Worm (Caenorhabditis elegans) whole organism, L4 larva: ENCODE results near the gene F14H3.12.

ENCODE experiments used
- duxl-1 ChIP-seq: sonication (generic microtip); optimal IDR thresholded peaks from 2 replicates; lab custom pipeline; 2016; ENCODE audit warnings: mild to moderate bottlenecking, missing genetic modification characterization, moderate library complexity, missing compliant biosample characterization; ENCODE audit not compliant: poor library complexity
- unc-39 ChIP-seq: sonication (generic microtip); optimal IDR thresholded peaks from 2 replicates; lab custom pipeline; 2017; ENCODE audit warnings: missing biosample characterization, missing genetic modification characterization

DNA sequence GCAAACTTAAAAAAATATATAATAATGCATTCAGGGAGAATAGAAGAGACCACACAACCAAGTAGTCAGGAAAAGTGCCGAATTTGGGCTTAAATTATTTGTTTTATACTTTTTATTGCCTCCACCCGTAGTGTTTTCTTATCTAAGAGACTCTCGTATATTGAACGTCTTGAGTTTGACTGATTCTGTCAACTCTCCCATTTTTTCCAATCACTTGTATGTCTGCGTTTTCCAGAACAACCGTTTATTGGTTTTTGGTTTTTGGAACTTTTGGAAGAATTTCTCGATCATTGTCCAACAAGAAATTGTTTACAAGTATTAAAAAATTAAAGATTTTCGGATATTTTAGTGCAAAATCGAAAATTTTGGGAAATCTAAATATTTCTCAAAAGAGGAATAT lies 31.4 kb downstream of the F14H3.12 start:
- TF ChIP-seq unc-39 (tag; lab: Kevin White, UChicago), result no peak
- TF ChIP-seq duxl-1 (tag; lab: Kevin White, UChicago), result no peak
